Fruit fly (Drosophila melanogaster) whole organism, prepupa: ENCODE data around the gene Amnionless.

ENCODE experiments used
- Gug ChIP-seq: fragments of 200-800 bp; sonication (Bioruptor generic); IDR thresholded peaks from 2 replicates; pipeline ENCODE4 v1.3.6; 2022; ENCODE audit warnings: missing biosample characterization, missing genetic modification characterization
- Met ChIP-seq: fragments of 200-800 bp; sonication (Bioruptor generic); optimal IDR thresholded peaks from 3 replicates; lab custom pipeline; 2016; ENCODE audit warnings: missing biosample characterization, missing genetic modification characterization
- achi ChIP-seq: fragments of 200-800 bp; sonication (Bioruptor generic); optimal IDR thresholded peaks from 3 replicates; lab custom pipeline; 2016; ENCODE audit warnings: missing biosample characterization, missing genetic modification characterization

- TF ChIP-seq achi (GFP tag; lab: Kevin White, UChicago) (no peak), Met (GFP tag; lab: Kevin White, UChicago) (no peak), Gug (GFP tag; lab: Robert Waterston, UW) (no peak)
These were observed 32.8 kb upstream of the Amnionless start, which contains the start of gene CG33127 for dm6 chr2L:321793-322192.
